Worm (Caenorhabditis elegans): ENCODE results near the gene T16G1.4.

DNA sequence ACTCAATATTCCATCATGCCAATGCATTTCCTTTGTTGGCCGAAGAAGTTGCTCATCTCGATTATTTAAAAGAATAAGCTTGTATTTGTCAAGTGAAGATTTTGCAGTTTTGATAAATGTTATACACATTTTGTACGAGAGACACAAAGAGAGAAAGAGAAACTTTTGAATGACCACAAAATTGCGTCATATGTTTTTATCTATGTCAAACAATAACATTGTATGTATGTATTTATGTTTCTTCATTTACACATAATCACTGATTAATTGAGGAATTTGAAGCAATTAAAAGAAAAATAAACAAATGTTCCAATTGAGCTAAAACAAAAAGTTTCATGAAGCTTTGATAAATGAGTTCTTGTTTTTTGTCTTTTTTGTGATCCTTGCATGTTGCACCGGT lies 21.5 kb upstream of the T16G1.4 start, which contains the start of gene hrg-9:
- TF ChIP-seq C16A3.4 (tag; optimal IDR thresholded peaks at IDR 0.05) (no peak), fkh-4 (tag; optimal IDR thresholded peaks at IDR 0.05; ENCODE audit: borderline replicate concordance) (no peak), efl-1 (optimal IDR thresholded peaks at IDR 0.05) (no peak), efl-1 (GFP tag; optimal IDR thresholded peaks at IDR 0.05 in 1 of 2) (peak in 1 of 2 experiments; percentile 70), sptf-1 (tag; optimal IDR thresholded peaks at IDR 0.05) (no peak), grh-1 (GFP tag; IDR thresholded peaks at IDR 0.05) (no peak), alr-1 (tag; optimal IDR thresholded peaks at IDR 0.05; ENCODE audit: borderline replicate concordance) (no peak), unc-62 (GFP tag; optimal IDR thresholded peaks at IDR 0.05) (no peak), zag-1 (tag; optimal IDR thresholded peaks at IDR 0.05) (no peak), ets-5 (GFP tag; IDR thresholded peaks at IDR 0.05) (no peak), pqm-1 (tag; optimal IDR thresholded peaks at IDR 0.05) (no peak)
